Worm (Caenorhabditis elegans) whole organism, L1 larva: Measurements from ENCODE around the gene col-84.

Experiments used
- C04F5.9 ChIP-seq: sonication (generic microtip); optimal IDR thresholded peaks from 2 replicates; lab custom pipeline; 2016; ENCODE audit warnings: missing genetic modification characterization, missing compliant biosample characterization
- ceh-82 ChIP-seq, 3 experiments: fragments of 150-350 bp in 1 of 3; sonication (generic microtip) in 2 of 3; optimal IDR thresholded peaks; 2 replicates each; lab custom pipeline; 2014 to 2017; ENCODE audit warnings: missing biosample characterization in 3 of 3, missing genetic modification characterization in 3 of 3
- ceh-88 ChIP-seq: fragments of 200-800 bp; sonication (Bioruptor generic); IDR thresholded peaks from 2 replicates; pipeline ENCODE4 v1.3.6; 2022; ENCODE audit warnings: missing genetic modification characterization, missing compliant biosample characterization
- efl-1 ChIP-seq, 4 experiments: fragments of 150-350 bp; optimal IDR thresholded peaks in 3 of 4; peaks in 1 of 4; 1 replicate in 1 of 4; 2 replicates in 3 of 4; lab custom pipeline; 2014; ENCODE audit warnings: missing biosample characterization in 2 of 4, missing genetic modification characterization in 2 of 4, missing genetic modification reagents in 2 of 4
- hlh-4 ChIP-seq: sonication (generic microtip); optimal IDR thresholded peaks from 2 replicates; lab custom pipeline; 2016; ENCODE audit warnings: mild to moderate bottlenecking, missing genetic modification characterization, missing compliant biosample characterization
- hpl-2 ChIP-seq: fragments of 150-350 bp; optimal IDR thresholded peaks from 2 replicates; lab custom pipeline; 2014; ENCODE audit warnings: missing biosample characterization, missing genetic modification reagents, missing genetic modification characterization
- irx-1 ChIP-seq: sonication (generic microtip); optimal IDR thresholded peaks from 2 replicates; lab custom pipeline; 2016; ENCODE audit warnings: missing genetic modification characterization, missing compliant biosample characterization
- mef-2 ChIP-seq: fragments of 150-350 bp; optimal IDR thresholded peaks from 2 replicates; lab custom pipeline; 2014; ENCODE audit warnings: missing biosample characterization, missing genetic modification characterization
- nhr-12 ChIP-seq: sonication (generic microtip); optimal IDR thresholded peaks from 2 replicates; lab custom pipeline; 2017; ENCODE audit warnings: missing biosample characterization, missing genetic modification characterization
- nhr-237 ChIP-seq: fragments of 150-350 bp; optimal IDR thresholded peaks from 2 replicates; lab custom pipeline; 2014; ENCODE audit warnings: missing biosample characterization, missing genetic modification characterization
- nhr-76 ChIP-seq: sonication (generic microtip); optimal IDR thresholded peaks from 2 replicates; lab custom pipeline; 2017; ENCODE audit warnings: missing biosample characterization, missing genetic modification characterization
- pax-3 ChIP-seq: fragments of 200-800 bp; sonication (Bioruptor generic); optimal IDR thresholded peaks from 2 replicates; lab custom pipeline; 2018; ENCODE audit warnings: mild to moderate bottlenecking, missing genetic modification characterization, moderate library complexity, missing compliant biosample characterization
- sup-37 ChIP-seq: fragments of 200-800 bp; sonication (Bioruptor generic); optimal IDR thresholded peaks from 2 replicates; lab custom pipeline; 2018; ENCODE audit warnings: mild to moderate bottlenecking, missing genetic modification characterization, missing compliant biosample characterization
- tbx-2 ChIP-seq: sonication (generic microtip); optimal IDR thresholded peaks from 2 replicates; lab custom pipeline; 2016; ENCODE audit warnings: missing genetic modification characterization, missing compliant biosample characterization
- unc-130 ChIP-seq: fragments of 150-350 bp; optimal IDR thresholded peaks from 2 replicates; lab custom pipeline; 2017; ENCODE audit warnings: missing biosample characterization, missing genetic modification characterization, inconsistent platforms
- unc-98 ChIP-seq: fragments of 200-800 bp; sonication (Bioruptor generic); IDR thresholded peaks from 2 replicates; pipeline ENCODE4 v1.3.6; 2022; ENCODE audit warnings: missing genetic modification characterization, missing compliant biosample characterization
- ztf-11 ChIP-seq, 2 experiments: sonication (generic microtip); optimal IDR thresholded peaks; 2 replicates each; lab custom pipeline; 2016 to 2017; ENCODE audit warnings: missing genetic modification characterization in 2 of 2, missing biosample characterization in 1 of 2, missing compliant biosample characterization in 1 of 2
- ztf-4 ChIP-seq: fragments of 150-350 bp; optimal IDR thresholded peaks from 2 replicates; lab custom pipeline; 2014; ENCODE audit warnings: missing biosample characterization, missing genetic modification characterization

col-84 gene

ce11 chrII:11916945-11917344 is 48.6 kb downstream of the col-84 start:
- no peak for TF ChIP-seq nhr-237 (tag; lab: Kevin White, UChicago)
- TF ChIP-seq ceh-82 (tag; optimal IDR thresholded peaks at IDR 0.05; lab: Kevin White, UChicago): no peak
- no peak for TF ChIP-seq efl-1 (optimal IDR thresholded peaks at IDR 0.05; lab: Kevin White, UChicago)
- TF ChIP-seq efl-1 (GFP tag; optimal IDR thresholded peaks at IDR 0.05 in 1 of 2; lab: Kevin White, UChicago): peak in 1 of 2 experiments; percentile 63
- TF ChIP-seq nhr-12 (tag; lab: Kevin White, UChicago): no peak

- TF ChIP-seq pax-3 (tag; lab: Kevin White, UChicago) (no peak), unc-98 (GFP tag; lab: Robert Waterston, UW) (no peak), ztf-4 (tag; lab: Kevin White, UChicago) (no peak), hpl-2 (GFP tag; lab: Kevin White, UChicago) (no peak), ztf-11 (tag; optimal IDR thresholded peaks at IDR 0.05; lab: Kevin White, UChicago) (no peak), nhr-237 (tag; lab: Kevin White, UChicago) (no peak), nhr-76 (tag; lab: Kevin White, UChicago) (no peak), sup-37 (GFP tag; lab: Kevin White, UChicago) (no peak), C04F5.9 (tag; lab: Kevin White, UChicago) (no peak), hlh-4 (tag; lab: Kevin White, UChicago) (no peak), unc-130 (tag; lab: Kevin White, UChicago) (no peak), tbx-2 (tag; lab: Kevin White, UChicago) (no peak), mef-2 (no peak), irx-1 (tag; lab: Kevin White, UChicago) (no peak), ceh-88 (GFP tag; lab: Robert Waterston, UW) (no peak)
These were observed 49.2 kb downstream of the col-84 start for ce11 chrII:11917530-11917952.
